Worm (Caenorhabditis elegans) whole organism, L4/young adult: ENCODE data around the gene F35F10.5.

Experiments used
- W03F9.2 ChIP-seq: fragments of 150-350 bp; optimal IDR thresholded peaks from 2 replicates; lab custom pipeline; 2014; ENCODE audit warnings: missing biosample characterization, missing genetic modification characterization
- dao-5 ChIP-seq: sonication (generic microtip); optimal IDR thresholded peaks from 2 replicates; lab custom pipeline; 2016; ENCODE audit warnings: missing genotype, missing genetic modification characterization, moderate library complexity, missing compliant biosample characterization
- him-1 ChIP-seq: sonication (generic microtip); optimal IDR thresholded peaks from 2 replicates; lab custom pipeline; 2016; ENCODE audit warnings: missing genotype, missing genetic modification reagents, missing genetic modification characterization, missing compliant biosample characterization

DNA sequence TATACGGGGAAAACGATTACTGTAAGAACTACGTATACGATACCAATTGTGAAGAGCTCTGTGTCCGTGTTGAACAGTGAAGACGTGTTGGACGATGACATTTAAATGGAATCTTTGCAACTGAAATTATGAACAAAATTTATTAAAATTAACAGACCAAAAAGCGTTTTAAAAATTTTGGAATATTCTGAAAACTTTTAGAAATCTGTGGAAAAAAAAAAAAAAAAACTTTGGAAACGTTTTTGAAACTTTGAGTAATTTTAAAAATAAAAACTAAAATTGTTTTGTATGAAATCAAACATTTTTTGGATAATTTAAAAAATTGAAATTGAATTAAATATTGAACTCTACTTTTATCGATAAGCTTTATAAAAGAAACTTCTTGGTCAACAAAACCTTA is 28.7 kb upstream of the F35F10.5 start, which contains the start of gene srt-63:
- TF ChIP-seq W03F9.2 (tag; lab: Kevin White, UChicago) (no peak), him-1 (no peak), dao-5 (tag; lab: Kevin White, UChicago) (no peak)
